Worm (Caenorhabditis elegans) whole organism, young adult: ENCODE measurements around the gene tra-2.

ENCODE experiments used
- B0035.1 ChIP-seq: sonication (generic microtip); optimal IDR thresholded peaks from 2 replicates; lab custom pipeline; 2016; ENCODE audit warnings: missing genetic modification characterization, mild to moderate bottlenecking, missing compliant biosample characterization, missing genotype, missing genetic modification reagents
- B0261.1 ChIP-seq: sonication (generic microtip); optimal IDR thresholded peaks from 2 replicates; lab custom pipeline; 2016; ENCODE audit warnings: mild to moderate bottlenecking, missing genetic modification characterization, moderate library complexity, missing compliant biosample characterization
- B0336.3 ChIP-seq: fragments of 200-800 bp; sonication (Bioruptor generic); IDR thresholded peaks from 2 replicates; pipeline ENCODE4 v1.3.6; 2022; ENCODE audit warnings: missing genetic modification characterization, missing compliant biosample characterization
- C17E4.6 ChIP-seq: fragments of 200-800 bp; sonication (Bioruptor generic); IDR thresholded peaks from 2 replicates; pipeline ENCODE4 v1.3.6; 2022; ENCODE audit warnings: missing genetic modification reagents, missing genetic modification characterization, missing compliant biosample characterization
- F37B4.10 ChIP-seq: fragments of 200-800 bp; sonication (Bioruptor generic); IDR thresholded peaks from 2 replicates; pipeline ENCODE4 v1.3.6; 2022; ENCODE audit warnings: missing genetic modification characterization, missing compliant biosample characterization
- F39B2.1 ChIP-seq: fragments of 200-800 bp; sonication (Bioruptor generic); IDR thresholded peaks from 2 replicates; pipeline ENCODE4 v1.3.6; 2022; ENCODE audit warnings: missing genetic modification reagents, missing genetic modification characterization, missing compliant biosample characterization
- F52B5.7 ChIP-seq: sonication (generic microtip); optimal IDR thresholded peaks from 2 replicates; lab custom pipeline; 2016; ENCODE audit warnings: mild to moderate bottlenecking, missing genetic modification characterization, missing compliant biosample characterization
- F57A8.1 ChIP-seq: fragments of 200-800 bp; sonication (Bioruptor generic); optimal IDR thresholded peaks from 2 replicates; lab custom pipeline; 2018; ENCODE audit warnings: mild to moderate bottlenecking, missing genetic modification characterization, moderate library complexity, missing compliant biosample characterization
- K11D2.4 ChIP-seq: fragments of 200-800 bp; sonication (Bioruptor generic); IDR thresholded peaks from 2 replicates; pipeline ENCODE4 v1.3.6; 2022; ENCODE audit warnings: missing genetic modification reagents, missing genetic modification characterization, missing compliant biosample characterization
- K12H6.12 ChIP-seq: fragments of 200-800 bp; sonication (Bioruptor generic); optimal IDR thresholded peaks from 2 replicates; lab custom pipeline; 2018; ENCODE audit warnings: mild to moderate bottlenecking, missing genetic modification characterization, missing compliant biosample characterization
- Y95B8A.8 ChIP-seq: fragments of 200-800 bp; sonication (Bioruptor generic); IDR thresholded peaks from 2 replicates; pipeline ENCODE4 v1.3.6; 2022; ENCODE audit warnings: missing genetic modification reagents, missing genetic modification characterization, missing compliant biosample characterization
- ZK185.1 ChIP-seq: sonication (generic microtip); optimal IDR thresholded peaks from 2 replicates; lab custom pipeline; 2016; ENCODE audit warnings: mild to moderate bottlenecking, missing genetic modification characterization, missing compliant biosample characterization; ENCODE audit not compliant: poor library complexity, severe bottlenecking
- ama-1 ChIP-seq, 3 experiments: fragments of 150-350 bp in 1 of 3; sonication (generic microtip) in 2 of 3; optimal IDR thresholded peaks; 2 replicates each; lab custom pipeline; 2014 to 2018; ENCODE audit warnings: missing biosample characterization in 2 of 3, missing genetic modification characterization in 2 of 3, missing genetic modification reagents in 2 of 3
- bed-2 ChIP-seq: fragments of 200-800 bp; sonication (Bioruptor generic); IDR thresholded peaks from 2 replicates; pipeline ENCODE4 v1.3.6; 2022; ENCODE audit warnings: missing genetic modification reagents, missing genetic modification characterization, missing compliant biosample characterization
- ceh-100 ChIP-seq: fragments of 200-800 bp; sonication (Bioruptor generic); IDR thresholded peaks from 2 replicates; pipeline ENCODE4 v1.3.6; 2022; ENCODE audit warnings: missing genetic modification reagents, missing genetic modification characterization, missing compliant biosample characterization
- ceh-91 ChIP-seq: fragments of 200-800 bp; sonication (Bioruptor generic); IDR thresholded peaks from 2 replicates; pipeline ENCODE4 v1.3.6; 2022; ENCODE audit warnings: missing genetic modification reagents, missing genetic modification characterization, missing compliant biosample characterization
- chd-7 ChIP-seq: sonication (generic microtip); optimal IDR thresholded peaks from 2 replicates; lab custom pipeline; 2016; ENCODE audit warnings: mild to moderate bottlenecking, missing genetic modification characterization, moderate library complexity, missing compliant biosample characterization
- dpff-1 ChIP-seq: sonication (generic microtip); optimal IDR thresholded peaks from 2 replicates; lab custom pipeline; 2017; ENCODE audit warnings: mild to moderate bottlenecking, missing genetic modification characterization, missing compliant biosample characterization
- ets-4 ChIP-seq: fragments of 200-800 bp; sonication (Bioruptor generic); optimal IDR thresholded peaks from 2 replicates; lab custom pipeline; 2018; ENCODE audit warnings: mild to moderate bottlenecking, missing genetic modification characterization, missing compliant biosample characterization
- gei-17 ChIP-seq: fragments of 200-800 bp; sonication (Bioruptor generic); optimal IDR thresholded peaks from 2 replicates; lab custom pipeline; 2018; ENCODE audit warnings: mild to moderate bottlenecking, missing genetic modification characterization, missing compliant biosample characterization
- him-1 ChIP-seq: sonication (generic microtip); optimal IDR thresholded peaks from 2 replicates; lab custom pipeline; 2016; ENCODE audit warnings: missing genotype, missing genetic modification reagents, missing genetic modification characterization, missing compliant biosample characterization
- hlh-12 ChIP-seq: sonication (generic microtip); optimal IDR thresholded peaks from 2 replicates; lab custom pipeline; 2016; ENCODE audit warnings: missing genetic modification characterization, missing compliant biosample characterization
- hmg-20 ChIP-seq: fragments of 200-800 bp; sonication (Bioruptor generic); IDR thresholded peaks from 2 replicates; pipeline ENCODE4 v1.3.6; 2022; ENCODE audit warnings: missing genetic modification reagents, missing genetic modification characterization, missing compliant biosample characterization
- hsf-1 ChIP-seq: fragments of 200-800 bp; sonication (Bioruptor generic); IDR thresholded peaks from 2 replicates; pipeline ENCODE4 v1.3.6; 2022; ENCODE audit warnings: missing genetic modification reagents, missing genetic modification characterization, missing compliant biosample characterization
- lin-35 ChIP-seq, 3 experiments: fragments of 150-350 bp in 2 of 3; sonication (generic microtip) in 1 of 3; optimal IDR thresholded peaks; 2 replicates each; lab custom pipeline; 2014 to 2018; ENCODE audit warnings: missing biosample characterization in 3 of 3, missing genetic modification characterization in 3 of 3, missing genetic modification reagents in 3 of 3
- lin-40 ChIP-seq: sonication (generic microtip); optimal IDR thresholded peaks from 2 replicates; lab custom pipeline; 2016; ENCODE audit warnings: missing genetic modification characterization, mild to moderate bottlenecking, missing compliant biosample characterization, missing genotype, missing genetic modification reagents
- lin-54 ChIP-seq: fragments of 200-800 bp; sonication (Bioruptor generic); optimal IDR thresholded peaks from 2 replicates; lab custom pipeline; 2018; ENCODE audit warnings: mild to moderate bottlenecking, missing genetic modification characterization, missing compliant biosample characterization
- lsy-27 ChIP-seq: sonication (generic microtip); optimal IDR thresholded peaks from 2 replicates; lab custom pipeline; 2017; ENCODE audit warnings: missing genetic modification characterization, mild to moderate bottlenecking, missing compliant biosample characterization, antibody characterized with exemption, missing genotype, borderline replicate concordance; ENCODE audit not compliant: insufficient read depth
- mel-28 ChIP-seq: sonication (generic microtip); optimal IDR thresholded peaks from 2 replicates; lab custom pipeline; 2016; ENCODE audit warnings: borderline replicate concordance, mild to moderate bottlenecking, missing genetic modification characterization, missing compliant biosample characterization
- mxl-1 ChIP-seq: sonication (generic microtip); optimal IDR thresholded peaks from 2 replicates; lab custom pipeline; 2016; ENCODE audit warnings: missing genetic modification characterization, missing compliant biosample characterization
- nhr-179 ChIP-seq: sonication (generic microtip); optimal IDR thresholded peaks from 2 replicates; lab custom pipeline; 2016; ENCODE audit warnings: mild to moderate bottlenecking, missing genetic modification characterization, missing compliant biosample characterization
- nhr-90 ChIP-seq: sonication (generic microtip); optimal IDR thresholded peaks from 2 replicates; lab custom pipeline; 2016; ENCODE audit warnings: missing genotype, mild to moderate bottlenecking, missing genetic modification characterization, missing compliant biosample characterization
- repo-1 ChIP-seq: sonication (generic microtip); optimal IDR thresholded peaks from 2 replicates; lab custom pipeline; 2017; ENCODE audit warnings: mild to moderate bottlenecking, missing genetic modification characterization, missing compliant biosample characterization
- rpc-1 ChIP-seq, 2 experiments: fragments of 150-350 bp in 1 of 2; sonication (generic microtip) in 1 of 2; optimal IDR thresholded peaks; 2 replicates each; lab custom pipeline; 2014 to 2018; ENCODE audit warnings: missing biosample characterization in 1 of 2, missing genetic modification characterization in 1 of 2, missing genetic modification reagents in 1 of 2, missing genotype in 1 of 2
- sea-2 ChIP-seq: fragments of 200-800 bp; sonication (Bioruptor generic); IDR thresholded peaks from 2 replicates; pipeline ENCODE4 v1.3.6; 2022; ENCODE audit warnings: missing genetic modification characterization, missing compliant biosample characterization
- somi-1 ChIP-seq: fragments of 200-800 bp; sonication (Bioruptor generic); optimal IDR thresholded peaks from 2 replicates; lab custom pipeline; 2018; ENCODE audit warnings: mild to moderate bottlenecking, missing genetic modification characterization, missing compliant biosample characterization
- sptf-2 ChIP-seq: fragments of 200-800 bp; sonication (Bioruptor generic); optimal IDR thresholded peaks from 2 replicates; lab custom pipeline; 2018; ENCODE audit warnings: mild to moderate bottlenecking, missing genetic modification characterization, missing compliant biosample characterization
- tbp1 ChIP-seq: fragments of 200-800 bp; sonication (Bioruptor generic); optimal IDR thresholded peaks from 2 replicates; lab custom pipeline; 2018; ENCODE audit warnings: mild to moderate bottlenecking, missing genetic modification characterization, missing compliant biosample characterization
- tlf-1 ChIP-seq: fragments of 200-800 bp; sonication (Bioruptor generic); optimal IDR thresholded peaks from 2 replicates; lab custom pipeline; 2018; ENCODE audit warnings: mild to moderate bottlenecking, missing genetic modification characterization, missing compliant biosample characterization
- unc-62 ChIP-seq: fragments of 150-350 bp; optimal IDR thresholded peaks from 2 replicates; lab custom pipeline; 2014; ENCODE audit warnings: missing biosample characterization, missing genetic modification reagents, missing genetic modification characterization
- xnd-1 ChIP-seq: sonication (generic microtip); optimal IDR thresholded peaks from 2 replicates; lab custom pipeline; 2016; ENCODE audit warnings: missing genotype, missing genetic modification reagents, missing genetic modification characterization, missing compliant biosample characterization
- zim-3 ChIP-seq: sonication (generic microtip); optimal IDR thresholded peaks from 2 replicates; lab custom pipeline; 2017; ENCODE audit warnings: mild to moderate bottlenecking, missing genetic modification characterization, moderate library complexity, missing compliant biosample characterization
- ztf-22 ChIP-seq: fragments of 200-800 bp; sonication (Bioruptor generic); optimal IDR thresholded peaks from 2 replicates; lab custom pipeline; 2018; ENCODE audit warnings: mild to moderate bottlenecking, missing genetic modification characterization, moderate library complexity, missing compliant biosample characterization
- ztf-28 ChIP-seq: fragments of 200-800 bp; sonication (Bioruptor generic); IDR thresholded peaks from 2 replicates; pipeline ENCODE4 v1.3.6; 2022; ENCODE audit warnings: missing genetic modification reagents, missing genetic modification characterization, missing compliant biosample characterization
- ztf-3 ChIP-seq: fragments of 200-800 bp; sonication (Bioruptor generic); optimal IDR thresholded peaks from 2 replicates; lab custom pipeline; 2018; ENCODE audit warnings: mild to moderate bottlenecking, missing genetic modification characterization, missing compliant biosample characterization
- ztf-6 ChIP-seq: fragments of 200-800 bp; sonication (Bioruptor generic); IDR thresholded peaks from 2 replicates; pipeline ENCODE4 v1.3.6; 2022; ENCODE audit warnings: missing genetic modification reagents, missing genetic modification characterization, missing compliant biosample characterization

tra-2 gene

ce11 chrII:6965573-6965972 lies at the start of gene tra-2:
TSS of gene tra-2 (minus strand) at chrII:6965673.
- no peak for TF ChIP-seq him-1 (tag; lab: Kevin White, UChicago)
- TF ChIP-seq nhr-90 (tag; lab: Kevin White, UChicago): no peak
- no peak for TF ChIP-seq sea-2 (GFP tag; lab: Robert Waterston, UW)
- no peak for TF ChIP-seq dpff-1 (tag; lab: Kevin White, UChicago)
- TF ChIP-seq chd-7 (tag; lab: Kevin White, UChicago): no peak
- TF ChIP-seq F39B2.1 (GFP tag; lab: Robert Waterston, UW): no peak
- no peak for TF ChIP-seq xnd-1 (tag; lab: Kevin White, UChicago)
- no peak for TF ChIP-seq nhr-179 (tag; lab: Kevin White, UChicago)
- TF ChIP-seq lin-35 (GFP tag; optimal IDR thresholded peaks at IDR 0.05; lab: Kevin White, UChicago): no peak
- TF ChIP-seq ceh-100 (GFP tag; lab: Robert Waterston, UW): no peak
- TF ChIP-seq ets-4 (GFP tag; lab: Kevin White, UChicago): no peak
- no peak for TF ChIP-seq hlh-12
- no peak for TF ChIP-seq sptf-2 (GFP tag; lab: Kevin White, UChicago)
- no peak for TF ChIP-seq mxl-1 (tag; lab: Kevin White, UChicago)
- TF ChIP-seq unc-62 (GFP tag; lab: Kevin White, UChicago): no peak
- no peak for TF ChIP-seq rpc-1 (optimal IDR thresholded peaks at IDR 0.05; lab: Kevin White, UChicago)
- no peak for TF ChIP-seq rpc-1 (tag; optimal IDR thresholded peaks at IDR 0.05; lab: Kevin White, UChicago)
- no peak for TF ChIP-seq B0035.1

DNA sequence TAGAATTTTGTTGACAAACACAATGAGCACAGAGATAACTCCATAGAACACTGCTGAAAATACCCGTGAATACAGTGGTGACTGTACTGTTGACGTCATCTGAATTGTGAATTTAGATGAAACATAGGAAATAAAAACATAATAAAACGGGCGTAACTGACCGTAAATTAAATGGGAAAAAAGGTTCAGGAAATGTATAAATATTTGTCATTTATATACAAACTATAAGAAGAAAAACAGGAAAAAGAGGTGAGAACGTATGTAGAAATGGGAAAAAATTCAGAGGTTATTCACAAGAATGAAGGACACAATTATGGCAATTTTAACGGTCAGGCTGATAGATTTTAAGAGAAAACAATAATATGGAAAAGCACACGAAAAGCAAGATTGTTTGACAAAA lies 47.1 kb upstream of the tra-2 start, which contains the start of gene sqv-7:
sqv-7 (minus strand) TSS at position 101 of the 400 bp plus-strand sequence.
- TF ChIP-seq F57A8.1 (GFP tag; lab: Kevin White, UChicago) (no peak), hsf-1 (GFP tag; lab: Robert Waterston, UW) (no peak), B0261.1 (tag; lab: Kevin White, UChicago) (no peak), zim-3 (tag; lab: Kevin White, UChicago) (no peak), ceh-91 (GFP tag; lab: Robert Waterston, UW) (no peak), F52B5.7 (tag; lab: Kevin White, UChicago) (no peak), lin-40 (tag; lab: Kevin White, UChicago) (no peak), ztf-6 (GFP tag; lab: Robert Waterston, UW) (no peak)

DNA sequence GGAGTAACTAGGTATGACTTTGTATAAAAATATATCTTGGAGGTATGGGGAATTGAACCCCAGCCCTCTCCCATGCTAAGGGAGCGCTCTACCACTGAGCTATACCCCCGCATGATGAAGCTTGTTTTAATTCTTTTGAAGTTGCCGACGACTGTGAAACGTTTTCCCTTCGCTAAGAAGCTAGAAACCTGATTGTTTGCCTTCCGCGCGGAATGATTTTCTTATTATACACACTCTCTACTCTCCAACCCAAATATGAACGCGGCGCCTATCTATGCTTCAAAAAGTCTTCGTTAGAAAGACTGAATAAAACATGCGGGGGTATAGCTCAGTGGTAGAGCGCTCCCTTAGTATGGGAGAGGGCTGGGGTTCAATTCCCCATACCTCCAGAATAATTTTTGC lies 37.5 kb upstream of the tra-2 start:
- no peak for TF ChIP-seq ceh-100 (GFP tag; lab: Robert Waterston, UW)
- no peak for TF ChIP-seq lin-54 (GFP tag; lab: Kevin White, UChicago)
- TF ChIP-seq tlf-1 (GFP tag; lab: Kevin White, UChicago): no peak
- no peak for TF ChIP-seq bed-2 (GFP tag; lab: Robert Waterston, UW)
- TF ChIP-seq F37B4.10 (GFP tag; lab: Robert Waterston, UW): no peak
- no peak for TF ChIP-seq ama-1 (optimal IDR thresholded peaks at IDR 0.05; lab: Kevin White, UChicago)
- no peak for TF ChIP-seq ama-1 (GFP tag; optimal IDR thresholded peaks at IDR 0.05; lab: Kevin White, UChicago)
- no peak for TF ChIP-seq C17E4.6 (GFP tag; lab: Robert Waterston, UW)
- TF ChIP-seq somi-1: no peak
- TF ChIP-seq ztf-22 (GFP tag; lab: Kevin White, UChicago): no peak
- no peak for TF ChIP-seq gei-17 (GFP tag; lab: Kevin White, UChicago)
- no peak for TF ChIP-seq ztf-28 (GFP tag; lab: Robert Waterston, UW)
- TF ChIP-seq ZK185.1 (tag; lab: Kevin White, UChicago): peak; percentile 66
- TF ChIP-seq hmg-20 (GFP tag; lab: Robert Waterston, UW): no peak
- peak; percentile 89 for TF ChIP-seq tbp1
- peak; percentile 48; the same call in 1 of the 2 replicates for TF ChIP-seq K11D2.4 (GFP tag; lab: Robert Waterston, UW)
- no peak for TF ChIP-seq ztf-3 (GFP tag; lab: Kevin White, UChicago)
- TF ChIP-seq Y95B8A.8 (GFP tag; lab: Robert Waterston, UW): no peak
- no peak for TF ChIP-seq mel-28
- peak; percentile 39; the same call in 1 of the 2 replicates for TF ChIP-seq B0336.3
- TF ChIP-seq lsy-27: no peak
- no peak for TF ChIP-seq repo-1 (tag; lab: Kevin White, UChicago)
- no peak for TF ChIP-seq K12H6.12
